Fruit fly (Drosophila melanogaster) whole organism, embryonic: Measurements from ENCODE around the gene Atf3.

Experiments used
- CG12299 ChIP-seq: fragments of 200-800 bp; sonication (Bioruptor generic); optimal IDR thresholded peaks from 2 replicates; lab custom pipeline; 2018; ENCODE audit warnings: missing biosample characterization, mild to moderate bottlenecking, missing genetic modification characterization
- CG6272 ChIP-seq: fragments of 200-800 bp; sonication (Bioruptor generic); IDR thresholded peaks from 2 replicates; pipeline ENCODE4 v1.3.6; 2022; ENCODE audit warnings: missing biosample characterization, missing genetic modification characterization
- Dll ChIP-seq: fragments of 200-800 bp; sonication (Bioruptor generic); IDR thresholded peaks from 4 replicates; pipeline ENCODE4 v1.3.6; 2022; ENCODE audit warnings: missing biosample characterization, missing genetic modification characterization; ENCODE audit not compliant: partially characterized antibody
- Hr39 ChIP-seq: fragments of >200 bp; optimal IDR thresholded peaks from 2 replicates; lab custom pipeline; 2017
- Lpt ChIP-seq: fragments of >200 bp; optimal IDR thresholded peaks from 2 replicates; lab custom pipeline; 2018; ENCODE audit warnings: missing biosample characterization, missing genetic modification characterization
- Usf ChIP-seq: fragments of 200-800 bp; sonication (Bioruptor generic); optimal IDR thresholded peaks from 2 replicates; lab custom pipeline; 2017; ENCODE audit warnings: missing genotype, missing biosample characterization, missing genetic modification characterization
- slbo ChIP-seq: fragments of 200-800 bp; sonication (Bioruptor generic); IDR thresholded peaks from 2 replicates; pipeline ENCODE4 v1.3.6; 2022; ENCODE audit warnings: missing biosample characterization, missing genetic modification characterization
- vfl ChIP-seq: fragments of 200-800 bp; sonication (Bioruptor generic); optimal IDR thresholded peaks from 2 replicates; lab custom pipeline; 2016; ENCODE audit warnings: missing biosample characterization, missing genetic modification characterization
- yki ChIP-seq: fragments of >200 bp; optimal IDR thresholded peaks from 3 replicates; lab custom pipeline; 2018

dm6 chrX:1252961-1253360 lies 22.1 kb downstream of the Atf3 start:
- no peak for TF ChIP-seq Hr39
- TF ChIP-seq CG6272 (GFP tag; lab: Robert Waterston, UW): no peak
- no peak for TF ChIP-seq slbo (GFP tag; lab: Robert Waterston, UW)
- no peak for TF ChIP-seq Lpt
- TF ChIP-seq Usf (GFP tag; lab: Kevin White, UChicago): no peak
- TF ChIP-seq CG12299 (tag; lab: Kevin White, UChicago): no peak
- no peak for TF ChIP-seq vfl (GFP tag; lab: Kevin White, UChicago)
- TF ChIP-seq yki: no peak
- no peak for TF ChIP-seq Dll (GFP tag; lab: Robert Waterston, UW)
